Worm (Caenorhabditis elegans) whole organism, L3 larva: Measurements from ENCODE around the gene F54E2.1.

Source experiments
- ama-1 ChIP-seq: fragments of 150-350 bp; optimal IDR thresholded peaks from 2 replicates; lab custom pipeline; 2018
- ceh-82 ChIP-seq: fragments of 150-350 bp; optimal IDR thresholded peaks from 2 replicates; lab custom pipeline; 2014; ENCODE audit warnings: missing biosample characterization, missing genetic modification characterization
- elt-1 ChIP-seq: fragments of 150-350 bp; optimal IDR thresholded peaks from 2 replicates; lab custom pipeline; 2014; ENCODE audit warnings: missing biosample characterization, missing genetic modification characterization
- elt-3 ChIP-seq, 3 experiments: fragments of 150-350 bp in 1 of 3; sonication (generic microtip) in 2 of 3; optimal IDR thresholded peaks; 2 replicates in 2 of 3; 4 replicates in 1 of 3; lab custom pipeline; 2014 to 2017; ENCODE audit warnings: missing biosample characterization in 3 of 3, missing genetic modification characterization in 3 of 3
- nhr-25 ChIP-seq: sonication (generic microtip); optimal IDR thresholded peaks from 2 replicates; lab custom pipeline; 2017; ENCODE audit warnings: missing biosample characterization, missing genetic modification characterization
- snpc-4 ChIP-seq: fragments of 150-350 bp; optimal IDR thresholded peaks from 2 replicates; lab custom pipeline; 2014; ENCODE audit warnings: missing biosample characterization, missing genetic modification characterization
- zag-1 ChIP-seq: fragments of 150-350 bp; optimal IDR thresholded peaks from 2 replicates; lab custom pipeline; 2014; ENCODE audit warnings: missing biosample characterization, missing genetic modification characterization

DNA sequence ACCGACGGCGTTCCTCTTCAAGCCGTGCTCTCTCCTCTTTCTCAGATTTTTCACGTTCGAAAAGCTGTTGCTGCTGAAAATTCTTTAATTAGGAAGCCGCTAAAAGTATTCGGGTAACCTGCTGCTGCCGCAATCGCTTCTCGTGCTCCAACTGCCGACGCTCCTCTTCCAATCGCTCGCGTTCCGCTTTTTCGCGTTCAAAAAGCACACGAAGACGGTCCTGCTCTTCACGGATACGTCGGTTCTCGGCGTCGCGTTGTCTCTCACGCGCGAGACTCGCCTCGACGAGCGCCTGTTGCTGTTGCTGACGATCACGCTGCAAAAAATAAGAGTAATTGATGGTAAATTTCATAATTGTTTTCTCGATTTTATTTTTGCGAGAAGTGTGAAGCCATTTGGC, 9.5 kb upstream of the F54E2.1 start:
- no peak for TF ChIP-seq nhr-25 (tag; lab: Kevin White, UChicago)
- no peak for TF ChIP-seq zag-1 (tag; lab: Kevin White, UChicago)
- TF ChIP-seq ama-1 = no peak
- TF ChIP-seq elt-1 (tag; lab: Kevin White, UChicago) = no peak
- TF ChIP-seq ceh-82 = no peak
- TF ChIP-seq elt-3 (tag; optimal IDR thresholded peaks at IDR 0.05; lab: Kevin White, UChicago) = no peak
- no peak for TF ChIP-seq snpc-4 (tag; lab: Kevin White, UChicago)
